Fruit fly (Drosophila melanogaster) whole organism: ENCODE results near the gene CG14301.

Source experiments
- CG8478 ChIP-seq: fragments of >200 bp; optimal IDR thresholded peaks from 2 replicates; lab custom pipeline; 2018; ENCODE audit warnings: inconsistent platforms
- Dll ChIP-seq: fragments of >200 bp; optimal IDR thresholded peaks from 2 replicates; lab custom pipeline; 2017
- EcR ChIP-seq, 2 experiments: fragments of >200 bp; optimal IDR thresholded peaks; 2 replicates each; lab custom pipeline; 2017; ENCODE audit warnings: missing biosample characterization in 2 of 2, missing genetic modification characterization in 2 of 2, missing genetic modification reagents in 2 of 2
- pan ChIP-seq: fragments of >200 bp; optimal IDR thresholded peaks from 2 replicates; lab custom pipeline; 2017
- psq ChIP-seq: fragments of >200 bp; optimal IDR thresholded peaks from 2 replicates; lab custom pipeline; 2017
- usp ChIP-seq: fragments of >200 bp; optimal IDR thresholded peaks from 2 replicates; lab custom pipeline; 2017; ENCODE audit warnings: missing biosample characterization, missing genetic modification characterization, mixed read lengths

DNA sequence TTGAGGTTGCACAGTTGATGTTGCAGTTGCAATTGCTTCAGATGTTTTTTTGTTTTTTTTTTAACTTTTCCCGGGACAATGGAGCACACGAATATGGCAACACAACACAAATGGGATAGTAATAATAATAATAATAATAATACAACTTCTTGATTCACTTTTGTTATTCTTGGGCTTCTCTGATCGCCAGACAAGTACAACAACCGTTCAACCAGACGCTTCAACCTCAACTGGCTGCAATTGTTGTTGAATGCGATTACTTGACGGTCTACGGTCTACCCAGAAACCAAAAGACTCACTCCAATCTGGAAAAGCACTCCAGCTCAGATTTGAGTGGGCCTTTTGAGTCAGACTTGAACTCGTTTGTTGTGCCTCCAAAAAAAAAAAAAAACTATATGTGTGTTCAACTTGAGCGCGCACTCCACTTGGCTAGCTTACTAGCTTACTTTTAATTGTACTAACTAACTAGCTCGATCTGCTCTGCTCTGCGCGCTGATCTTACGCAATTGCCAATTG is at the start of gene CG14301:
- TF ChIP-seq EcR (GFP tag; optimal IDR thresholded peaks at IDR 0.05; lab: Kevin White, UChicago), result no peak
- no peak for TF ChIP-seq psq (lab: Kevin White, UChicago)
- TF ChIP-seq Dll, result no peak
- TF ChIP-seq CG8478 (lab: Kevin White, UChicago), result no peak
- TF ChIP-seq usp (GFP tag; lab: Kevin White, UChicago), result no peak
- no peak for TF ChIP-seq pan (lab: Kevin White, UChicago)
